Worm (Caenorhabditis elegans): ENCODE data around the gene C45B11.8.

- no peak for TF ChIP-seq ceh-18 (tag; optimal IDR thresholded peaks at IDR 0.05)
- TF ChIP-seq pqm-1 (tag; optimal IDR thresholded peaks at IDR 0.05): no peak
- no peak for TF ChIP-seq tbx-7 (tag; optimal IDR thresholded peaks at IDR 0.05)
- TF ChIP-seq pag-3 (tag; optimal IDR thresholded peaks at IDR 0.05; ENCODE audit: borderline replicate concordance): no peak
- TF ChIP-seq hlh-30 (tag; optimal IDR thresholded peaks at IDR 0.05; ENCODE audit: insufficient read depth): no peak
- no peak for TF ChIP-seq ceh-14 (tag; optimal IDR thresholded peaks at IDR 0.05)
- TF ChIP-seq elt-2 (tag; optimal IDR thresholded peaks at IDR 0.05): no peak
- TF ChIP-seq syd-9 (tag; optimal IDR thresholded peaks at IDR 0.05): no peak
- no peak for TF ChIP-seq fkh-10 (GFP tag; optimal IDR thresholded peaks at IDR 0.05)
- no peak for TF ChIP-seq tbx-2 (tag; optimal IDR thresholded peaks at IDR 0.05)
Observed at ce11 chrV:11040020-11040419, 553 bp upstream of the C45B11.8 start, which contains the start of gene C45B11.9.
